Fruit fly (Drosophila melanogaster) whole organism: ENCODE data around the gene Apl.

Source experiments
- CG8478 ChIP-seq: fragments of >200 bp; optimal IDR thresholded peaks from 2 replicates; lab custom pipeline; 2018; ENCODE audit warnings: inconsistent platforms
- Dll ChIP-seq: fragments of >200 bp; optimal IDR thresholded peaks from 2 replicates; lab custom pipeline; 2017
- EcR ChIP-seq, 2 experiments: fragments of >200 bp; optimal IDR thresholded peaks; 2 replicates each; lab custom pipeline; 2017; ENCODE audit warnings: missing biosample characterization in 2 of 2, missing genetic modification characterization in 2 of 2, missing genetic modification reagents in 2 of 2
- pan ChIP-seq: fragments of >200 bp; optimal IDR thresholded peaks from 2 replicates; lab custom pipeline; 2017
- psq ChIP-seq: fragments of >200 bp; optimal IDR thresholded peaks from 2 replicates; lab custom pipeline; 2017
- usp ChIP-seq: fragments of >200 bp; optimal IDR thresholded peaks from 2 replicates; lab custom pipeline; 2017; ENCODE audit warnings: missing biosample characterization, missing genetic modification characterization, mixed read lengths

The Apl gene

dm6 chr3L:16594922-16595518, at the start of gene Apl, which contains the start of gene spd-2:
Gene Apl (plus strand): TSS chr3L:16595181.
Gene spd-2 (minus strand): TSS chr3L:16595014.
- no peak for TF ChIP-seq pan
- no peak for TF ChIP-seq EcR (GFP tag; optimal IDR thresholded peaks at IDR 0.05; lab: Kevin White, UChicago)
- TF ChIP-seq CG8478 (lab: Kevin White, UChicago) = no peak
- TF ChIP-seq psq (lab: Kevin White, UChicago) = no peak
- TF ChIP-seq usp (GFP tag; lab: Kevin White, UChicago) = no peak
- TF ChIP-seq Dll = no peak

dm6 chr3L:16545511-16545910, 49.5 kb upstream of the Apl start, which contains the start of gene CG13033:
Gene CG13033 (minus strand): TSS chr3L:16545628.
- TF ChIP-seq CG8478 (lab: Kevin White, UChicago) = no peak

DNA sequence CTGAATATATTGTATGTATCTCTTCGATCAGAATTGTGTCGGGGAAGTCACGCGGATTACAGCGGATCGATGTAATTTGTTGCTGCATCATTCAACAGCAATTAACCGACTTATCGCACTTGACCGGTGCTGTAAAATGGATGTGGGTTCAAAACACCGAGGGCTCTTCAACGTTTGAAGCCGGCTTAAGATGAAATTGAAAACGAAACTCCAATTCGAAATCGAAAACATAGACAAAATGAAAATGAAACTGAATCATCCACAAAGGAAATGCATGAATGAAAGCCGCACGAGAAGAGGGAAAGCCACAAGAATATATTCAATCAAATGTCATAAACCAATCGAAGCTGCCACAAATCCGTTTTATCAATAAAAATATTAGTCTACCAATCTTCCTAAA, 48.8 kb upstream of the Apl start:
- TF ChIP-seq usp (GFP tag; lab: Kevin White, UChicago) (no peak), psq (lab: Kevin White, UChicago) (no peak)

DNA sequence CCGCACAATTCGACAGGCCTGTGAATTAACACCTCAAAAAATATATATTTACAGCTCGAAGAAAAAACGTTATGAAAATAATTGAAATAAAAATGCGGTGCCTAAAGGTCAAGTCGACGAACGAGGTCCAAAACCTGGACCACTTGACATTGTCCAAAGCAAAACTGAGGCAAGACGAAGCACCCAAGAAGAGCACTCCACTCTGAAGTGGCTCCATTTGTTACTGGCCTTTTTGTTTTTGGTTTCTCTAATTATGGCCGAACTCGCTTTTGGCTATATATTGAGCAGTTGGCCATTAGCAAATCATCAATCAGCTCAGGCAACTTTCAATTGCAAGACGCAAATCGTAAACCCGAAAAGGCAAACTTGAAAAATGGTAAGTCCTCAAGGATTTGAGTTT, 38.5 kb upstream of the Apl start, which contains the start of gene CG4229:
Gene CG4229 (plus strand): TSS at position 301 of the 400 bp plus-strand sequence.
- TF ChIP-seq CG8478 (lab: Kevin White, UChicago) = no peak
- no peak for TF ChIP-seq usp (GFP tag; lab: Kevin White, UChicago)
- TF ChIP-seq psq (lab: Kevin White, UChicago) = no peak
- no peak for TF ChIP-seq Dll
- TF ChIP-seq pan = no peak
- no peak for TF ChIP-seq EcR (GFP tag; optimal IDR thresholded peaks at IDR 0.05; lab: Kevin White, UChicago)

DNA sequence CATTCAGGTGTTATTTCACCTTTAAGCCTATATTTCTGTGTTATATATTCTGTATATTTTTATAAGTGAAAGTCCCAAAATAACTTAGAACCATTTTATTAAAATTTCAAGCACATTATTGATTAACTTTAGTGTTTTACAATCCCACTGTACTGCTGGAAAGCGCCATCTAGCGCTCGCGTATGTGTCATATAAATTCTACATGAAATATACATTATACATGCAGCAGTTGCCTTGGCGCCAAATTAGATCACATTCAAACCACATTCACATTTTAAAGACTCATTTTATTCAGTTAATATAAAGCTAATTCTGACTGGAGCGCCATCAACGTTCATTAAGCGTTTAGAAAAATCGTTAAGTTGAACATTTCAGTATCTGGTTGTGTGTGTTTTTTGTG, 31.6 kb upstream of the Apl start:
- no peak for TF ChIP-seq psq (lab: Kevin White, UChicago)
- TF ChIP-seq CG8478 (lab: Kevin White, UChicago) = no peak
- TF ChIP-seq usp (GFP tag; lab: Kevin White, UChicago) = no peak
- TF ChIP-seq pan = no peak
- no peak for TF ChIP-seq Dll
- no peak for TF ChIP-seq EcR (GFP tag; optimal IDR thresholded peaks at IDR 0.05; lab: Kevin White, UChicago)

DNA sequence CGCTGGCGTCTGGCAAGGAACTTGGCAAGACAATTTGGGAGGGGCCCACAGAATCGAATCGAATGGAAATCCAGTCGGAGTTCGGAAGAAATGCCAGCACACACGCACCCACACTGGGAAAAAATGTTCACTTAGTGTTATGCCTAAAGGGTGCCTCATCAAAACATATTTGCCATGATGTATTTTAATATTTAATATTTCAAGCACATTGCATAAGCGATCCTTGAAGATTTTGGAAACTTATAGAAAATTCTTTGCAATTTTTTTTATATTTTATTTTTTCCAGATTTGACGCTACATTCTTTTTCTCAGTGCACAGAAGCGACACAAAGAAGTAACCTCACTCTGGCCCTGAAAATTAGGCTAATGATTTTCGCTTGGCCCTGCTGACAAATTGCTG, 28.9 kb upstream of the Apl start:
- TF ChIP-seq EcR (GFP tag; optimal IDR thresholded peaks at IDR 0.05; lab: Kevin White, UChicago) (no peak), psq (lab: Kevin White, UChicago) (no peak), usp (GFP tag; lab: Kevin White, UChicago) (no peak), pan (no peak), CG8478 (lab: Kevin White, UChicago) (no peak), Dll (no peak)

dm6 chr3L:16566700-16567221, 28.2 kb upstream of the Apl start, which contains the start of gene UQCR-6.4L:
Gene UQCR-6.4L (plus strand): TSS chr3L:16566750.
- TF ChIP-seq CG8478 (lab: Kevin White, UChicago) (no peak), usp (GFP tag; lab: Kevin White, UChicago) (no peak), EcR (GFP tag; optimal IDR thresholded peaks at IDR 0.05; lab: Kevin White, UChicago) (no peak), psq (lab: Kevin White, UChicago) (no peak), pan (no peak), Dll (no peak)

- TF ChIP-seq pan (no peak), Dll (no peak), psq (lab: Kevin White, UChicago) (no peak), EcR (GFP tag; optimal IDR thresholded peaks at IDR 0.05; lab: Kevin White, UChicago) (no peak), usp (GFP tag; lab: Kevin White, UChicago) (no peak), CG8478 (lab: Kevin White, UChicago) (no peak)
Observed at dm6 chr3L:16567495-16567894, 27.5 kb upstream of the Apl start.

DNA sequence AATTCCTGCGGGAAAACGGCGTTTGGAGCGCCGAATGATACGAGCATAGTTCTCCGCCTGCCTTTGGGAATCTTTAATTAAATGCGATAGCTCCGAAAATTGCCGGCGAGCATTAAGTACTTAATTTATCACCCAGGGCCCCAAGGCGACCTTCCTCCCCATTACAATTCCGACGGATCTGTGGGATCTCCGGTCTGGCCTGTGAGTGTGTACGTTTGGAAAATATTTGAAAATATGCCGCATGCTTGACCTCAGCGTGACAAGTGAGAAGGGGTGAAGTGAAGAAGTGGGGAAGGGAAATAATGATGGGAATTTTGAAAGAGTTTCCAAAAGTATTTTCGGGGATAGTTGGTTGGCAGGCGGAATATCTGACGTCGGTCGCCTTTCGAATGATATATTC, 25.5 kb upstream of the Apl start:
- TF ChIP-seq usp (GFP tag; lab: Kevin White, UChicago) (no peak), CG8478 (lab: Kevin White, UChicago) (no peak), Dll (no peak), psq (lab: Kevin White, UChicago) (no peak), pan (no peak), EcR (GFP tag; optimal IDR thresholded peaks at IDR 0.05; lab: Kevin White, UChicago) (no peak)

dm6 chr3L:16571014-16571738, 23.8 kb upstream of the Apl start:
- TF ChIP-seq pan (no peak), Dll (no peak), psq (lab: Kevin White, UChicago) (no peak), usp (GFP tag; lab: Kevin White, UChicago) (no peak), CG8478 (lab: Kevin White, UChicago) (no peak), EcR (GFP tag; optimal IDR thresholded peaks at IDR 0.05; lab: Kevin White, UChicago) (no peak)

dm6 chr3L:16571739-16572063, 23.3 kb upstream of the Apl start:
- no peak for TF ChIP-seq pan
- TF ChIP-seq CG8478 (lab: Kevin White, UChicago) = no peak
- TF ChIP-seq psq (lab: Kevin White, UChicago) = no peak
- no peak for TF ChIP-seq Dll
- no peak for TF ChIP-seq EcR (GFP tag; optimal IDR thresholded peaks at IDR 0.05; lab: Kevin White, UChicago)
- TF ChIP-seq usp (GFP tag; lab: Kevin White, UChicago) = no peak

dm6 chr3L:16572208-16572607, 22.8 kb upstream of the Apl start:
- no peak for TF ChIP-seq Dll
- TF ChIP-seq EcR (GFP tag; optimal IDR thresholded peaks at IDR 0.05; lab: Kevin White, UChicago) = no peak
- no peak for TF ChIP-seq pan
- no peak for TF ChIP-seq psq (lab: Kevin White, UChicago)
- no peak for TF ChIP-seq usp (GFP tag; lab: Kevin White, UChicago)
- TF ChIP-seq CG8478 (lab: Kevin White, UChicago) = no peak
